Fruit fly (Drosophila melanogaster) whole organism, embryonic: ENCODE measurements around the gene CG46313.
A peak's percentile ranks its signal among the peaks of the same experiment; 100 is the strongest.

Experiments
- Atf3 ChIP-seq: fragments of 200-800 bp; sonication (Bioruptor generic); optimal IDR thresholded peaks from 3 replicates; lab custom pipeline; 2016; ENCODE audit warnings: missing biosample characterization, missing genetic modification characterization
- B-H2 ChIP-seq: fragments of 200-800 bp; sonication (Bioruptor generic); optimal IDR thresholded peaks from 2 replicates; lab custom pipeline; 2018; ENCODE audit warnings: missing biosample characterization, mild to moderate bottlenecking, missing genetic modification characterization
- CG10267 ChIP-seq: fragments of 200-800 bp; sonication (Bioruptor generic); optimal IDR thresholded peaks from 2 replicates; lab custom pipeline; 2018; ENCODE audit warnings: missing biosample characterization, mild to moderate bottlenecking, missing genetic modification characterization, moderate library complexity
- CG10959 ChIP-seq: fragments of 200-800 bp; sonication (Bioruptor generic); IDR thresholded peaks from 2 replicates; pipeline ENCODE4 v1.3.6; 2022; ENCODE audit warnings: missing biosample characterization, missing genetic modification characterization
- CG11093 ChIP-seq: fragments of 200-800 bp; sonication (Bioruptor generic); IDR thresholded peaks from 3 replicates; pipeline ENCODE4 v1.3.6; 2022; ENCODE audit warnings: missing biosample characterization, missing genetic modification characterization
- CG12391 ChIP-seq: fragments of 200-800 bp; sonication (Bioruptor generic); optimal IDR thresholded peaks from 3 replicates; lab custom pipeline; 2018; ENCODE audit warnings: missing biosample characterization, mild to moderate bottlenecking, missing genetic modification characterization, moderate library complexity
- CG15479 ChIP-seq: fragments of 200-800 bp; sonication (Bioruptor generic); optimal IDR thresholded peaks from 3 replicates; lab custom pipeline; 2019; ENCODE audit warnings: missing biosample characterization, mild to moderate bottlenecking, missing genetic modification characterization, moderate library complexity
- CG1792 ChIP-seq: fragments of 200-800 bp; sonication (Bioruptor generic); optimal IDR thresholded peaks from 2 replicates; lab custom pipeline; 2016; ENCODE audit warnings: missing biosample characterization, missing genetic modification characterization
- CG18011 ChIP-seq: fragments of 200-800 bp; sonication (Bioruptor generic); optimal IDR thresholded peaks from 2 replicates; lab custom pipeline; 2017; ENCODE audit warnings: missing biosample characterization, missing genetic modification characterization, mild to moderate bottlenecking, moderate library complexity, missing genotype
- CG18599 ChIP-seq: fragments of 200-800 bp; sonication (Bioruptor generic); optimal IDR thresholded peaks from 3 replicates; lab custom pipeline; 2017; ENCODE audit warnings: missing biosample characterization, missing genetic modification characterization, mild to moderate bottlenecking, moderate library complexity, missing genetic modification reagents
- CG33213 ChIP-seq: fragments of 200-800 bp; sonication (Bioruptor generic); optimal IDR thresholded peaks from 3 replicates; lab custom pipeline; 2016; ENCODE audit warnings: missing biosample characterization, missing genetic modification characterization
- CG3726 ChIP-seq: fragments of 200-800 bp; sonication (Bioruptor generic); IDR thresholded peaks from 3 replicates; pipeline ENCODE4, ENCODE4 v1.3.6; 2022; ENCODE audit warnings: missing biosample characterization, missing genetic modification characterization
- CG6175 ChIP-seq: fragments of 200-800 bp; sonication (Bioruptor generic); IDR thresholded peaks from 3 replicates; pipeline ENCODE4 v1.3.6; 2022; ENCODE audit warnings: missing biosample characterization, missing genetic modification characterization
- CG6654 ChIP-seq: fragments of 200-800 bp; sonication (Bioruptor generic); optimal IDR thresholded peaks from 2 replicates; lab custom pipeline; 2017; ENCODE audit warnings: missing biosample characterization, mild to moderate bottlenecking, missing genetic modification characterization
- CG8388 ChIP-seq: fragments of 200-800 bp; sonication (Bioruptor generic); optimal IDR thresholded peaks from 2 replicates; lab custom pipeline; 2019; ENCODE audit warnings: missing biosample characterization, mild to moderate bottlenecking, missing genetic modification characterization, moderate library complexity
- CrebB ChIP-seq: fragments of 200-800 bp; sonication (Bioruptor generic); optimal IDR thresholded peaks from 3 replicates; lab custom pipeline; 2018; ENCODE audit warnings: missing biosample characterization, mild to moderate bottlenecking, missing genetic modification characterization
- D ChIP-seq, 2 experiments: fragments of 200-800 bp in 1 of 2; fragments of >200 bp in 1 of 2; sonication (Bioruptor generic) in 1 of 2; optimal IDR thresholded peaks; 2 replicates in 1 of 2; 3 replicates in 1 of 2; lab custom pipeline; 2017; ENCODE audit warnings: mild to moderate bottlenecking in 1 of 2, missing biosample characterization in 1 of 2, missing genetic modification characterization in 1 of 2, missing genetic modification reagents in 1 of 2
- Dbx ChIP-seq: fragments of 200-800 bp; sonication (Bioruptor generic); IDR thresholded peaks from 3 replicates; pipeline ENCODE4 v1.3.6; 2022; ENCODE audit warnings: missing biosample characterization, missing genetic modification characterization
- Dip3 ChIP-seq: fragments of 200-800 bp; sonication (Bioruptor generic); optimal IDR thresholded peaks from 3 replicates; lab custom pipeline; 2016; ENCODE audit warnings: missing biosample characterization, missing genetic modification characterization
- Drgx ChIP-seq: fragments of 200-800 bp; sonication (Bioruptor generic); IDR thresholded peaks from 2 replicates; pipeline ENCODE4 v1.3.6; 2022; ENCODE audit warnings: missing biosample characterization, missing genetic modification characterization
- Fer1 ChIP-seq: fragments of 200-800 bp; sonication (Bioruptor generic); optimal IDR thresholded peaks from 2 replicates; lab custom pipeline; 2017; ENCODE audit warnings: missing biosample characterization, mild to moderate bottlenecking, missing genetic modification characterization
- Fer2 ChIP-seq: fragments of 200-800 bp; sonication (Bioruptor generic); optimal IDR thresholded peaks from 2 replicates; lab custom pipeline; 2018; ENCODE audit warnings: missing biosample characterization, mild to moderate bottlenecking, missing genetic modification characterization, moderate library complexity
- Fer3 ChIP-seq: fragments of 200-800 bp; sonication (Bioruptor generic); optimal IDR thresholded peaks from 2 replicates; lab custom pipeline; 2018; ENCODE audit warnings: missing biosample characterization, mild to moderate bottlenecking, missing genetic modification characterization, moderate library complexity
- GATAe ChIP-seq: fragments of 200-800 bp; sonication (Bioruptor generic); conservative IDR thresholded peaks from 2 replicates; pipeline ENCODE4 v1.3.6; 2022; ENCODE audit warnings: missing biosample characterization, missing genetic modification characterization
- Gug ChIP-seq: fragments of 200-800 bp; sonication (Bioruptor generic); IDR thresholded peaks from 4 replicates; pipeline ENCODE4 v1.3.6; 2022; ENCODE audit warnings: missing biosample characterization, missing genetic modification characterization
- HmgZ ChIP-seq: fragments of 200-800 bp; sonication (Bioruptor generic); optimal IDR thresholded peaks from 2 replicates; lab custom pipeline; 2018; ENCODE audit warnings: missing biosample characterization, mild to moderate bottlenecking, missing genetic modification characterization
- Jarid2 ChIP-seq: fragments of 200-800 bp; sonication (Bioruptor generic); optimal IDR thresholded peaks from 3 replicates; lab custom pipeline; 2017; ENCODE audit warnings: mild to moderate bottlenecking, missing biosample characterization, missing genetic modification reagents, missing genetic modification characterization
- Optix ChIP-seq: fragments of 200-800 bp; sonication (Bioruptor generic); IDR thresholded peaks from 3 replicates; pipeline ENCODE4 v1.3.6; 2022; ENCODE audit warnings: missing biosample characterization, missing genetic modification characterization
- Sry-β ChIP-seq: fragments of 200-800 bp; sonication (Bioruptor generic); optimal IDR thresholded peaks from 2 replicates; lab custom pipeline; 2018; ENCODE audit warnings: missing biosample characterization, mild to moderate bottlenecking, missing genetic modification characterization, moderate library complexity
- Ssrp ChIP-seq: fragments of 200-800 bp; sonication (Bioruptor generic); optimal IDR thresholded peaks from 2 replicates; lab custom pipeline; 2018; ENCODE audit warnings: missing biosample characterization, mild to moderate bottlenecking, missing genetic modification characterization, moderate library complexity
- Vsx1 ChIP-seq: fragments of 200-800 bp; sonication (Bioruptor generic); optimal IDR thresholded peaks from 2 replicates; lab custom pipeline; 2017; ENCODE audit warnings: missing biosample characterization, mild to moderate bottlenecking, missing genetic modification characterization, missing genetic modification reagents
- bsh ChIP-seq, 2 experiments: fragments of 200-800 bp; sonication (Bioruptor generic); optimal IDR thresholded peaks; 2 replicates each; lab custom pipeline; 2017 to 2018; ENCODE audit warnings: mild to moderate bottlenecking in 2 of 2, missing biosample characterization in 2 of 2, missing genetic modification characterization in 2 of 2, moderate library complexity in 1 of 2
- corto ChIP-seq: fragments of 200-800 bp; sonication (Bioruptor generic); optimal IDR thresholded peaks from 2 replicates; lab custom pipeline; 2016; ENCODE audit warnings: missing biosample characterization, mild to moderate bottlenecking, missing genetic modification characterization, moderate library complexity
- crc ChIP-seq: fragments of 200-800 bp; sonication (Bioruptor generic); optimal IDR thresholded peaks from 2 replicates; lab custom pipeline; 2016; ENCODE audit warnings: missing biosample characterization, missing genetic modification characterization
- croc ChIP-seq: fragments of 200-800 bp; sonication (Bioruptor generic); conservative IDR thresholded peaks from 3 replicates; pipeline ENCODE4 v1.3.6; 2022; ENCODE audit warnings: missing biosample characterization, missing genetic modification characterization
- cwo ChIP-seq: fragments of 200-800 bp; sonication (Bioruptor generic); optimal IDR thresholded peaks from 3 replicates; lab custom pipeline; 2017; ENCODE audit warnings: missing biosample characterization, missing genetic modification characterization, mild to moderate bottlenecking, moderate library complexity, missing genetic modification reagents
- en ChIP-seq: fragments of 200-800 bp; sonication (Bioruptor generic); optimal IDR thresholded peaks from 2 replicates; lab custom pipeline; 2016; ENCODE audit warnings: missing biosample characterization, missing genetic modification characterization
- fru ChIP-seq: fragments of >200 bp; optimal IDR thresholded peaks from 2 replicates; lab custom pipeline; 2017
- gsb ChIP-seq: fragments of 200-800 bp; sonication (Bioruptor generic); IDR thresholded peaks from 2 replicates; pipeline ENCODE4 v1.3.6; 2022; ENCODE audit warnings: missing biosample characterization, missing genetic modification characterization
- lab ChIP-seq: fragments of 200-800 bp; sonication (Bioruptor generic); optimal IDR thresholded peaks from 3 replicates; lab custom pipeline; 2017; ENCODE audit warnings: missing biosample characterization, missing genetic modification characterization, mild to moderate bottlenecking, moderate library complexity, missing genetic modification reagents
- pan ChIP-seq, 4 experiments: fragments of >200 bp in 3 of 4; fragments of 200-800 bp in 1 of 4; sonication (Bioruptor generic) in 1 of 4; optimal IDR thresholded peaks in 3 of 4; IDR thresholded peaks in 1 of 4; 2 replicates each; pipeline versions ENCODE4 v1.3.6 to Lab custom; 2017 to 2022; ENCODE audit warnings: missing biosample characterization in 2 of 4, missing genetic modification characterization in 2 of 4, mixed read lengths in 1 of 4
- pros ChIP-seq: fragments of 200-800 bp; sonication (Bioruptor generic); optimal IDR thresholded peaks from 3 replicates; lab custom pipeline; 2019; ENCODE audit warnings: missing biosample characterization, mild to moderate bottlenecking, missing genetic modification characterization, moderate library complexity
- psq ChIP-seq: fragments of 200-800 bp; sonication (Bioruptor generic); optimal IDR thresholded peaks from 2 replicates; lab custom pipeline; 2017; ENCODE audit warnings: missing biosample characterization, missing genetic modification characterization
- sima ChIP-seq: fragments of 200-800 bp; sonication (Bioruptor generic); optimal IDR thresholded peaks from 2 replicates; lab custom pipeline; 2016; ENCODE audit warnings: missing biosample characterization, missing genetic modification characterization
- ssp ChIP-seq: fragments of 200-800 bp; sonication (Bioruptor generic); IDR thresholded peaks from 2 replicates; pipeline ENCODE4 v1.3.6; 2022; ENCODE audit warnings: missing biosample characterization, missing genetic modification characterization
- stc ChIP-seq: fragments of 200-800 bp; sonication (Bioruptor generic); IDR thresholded peaks from 2 replicates; pipeline ENCODE4 v1.3.6; 2022; ENCODE audit warnings: missing biosample characterization, missing genetic modification characterization
- tup ChIP-seq: fragments of 200-800 bp; sonication (Bioruptor generic); optimal IDR thresholded peaks from 2 replicates; lab custom pipeline; 2016; ENCODE audit warnings: missing biosample characterization, mild to moderate bottlenecking, missing genetic modification characterization, moderate library complexity
- tx ChIP-seq: fragments of 200-800 bp; sonication (Bioruptor generic); optimal IDR thresholded peaks from 2 replicates; lab custom pipeline; 2016; ENCODE audit warnings: missing biosample characterization, missing genetic modification characterization
- usp ChIP-seq: fragments of >200 bp; optimal IDR thresholded peaks from 2 replicates; lab custom pipeline; 2017; ENCODE audit warnings: missing biosample characterization, missing genetic modification characterization
- z ChIP-seq: fragments of 200-800 bp; sonication (Bioruptor generic); IDR thresholded peaks from 3 replicates; pipeline ENCODE4 v1.3.6; 2022; ENCODE audit warnings: missing biosample characterization, missing genetic modification characterization

Gene CG46313

dm6 chr3R:26966794-26967323 is 11.5 kb upstream of the CG46313 start, which contains the start of gene CG5521 (continued):
- TF ChIP-seq usp (no peak), CG6175 (GFP tag; lab: Robert Waterston, UW) (no peak), CG8388 (GFP tag; lab: Kevin White, UChicago) (no peak), Dbx (GFP tag; lab: Robert Waterston, UW) (no peak), sima (GFP tag; lab: Kevin White, UChicago) (no peak), CG12391 (tag; lab: Kevin White, UChicago) (no peak), Sry-β (GFP tag; lab: Kevin White, UChicago) (peak; percentile 91), croc (GFP tag; lab: Robert Waterston, UW) (no peak), Vsx1 (GFP tag; lab: Kevin White, UChicago) (no peak), Drgx (GFP tag; lab: Robert Waterston, UW) (no peak), B-H2 (GFP tag; lab: Kevin White, UChicago) (no peak), HmgZ (peak; percentile 7), CG18011 (GFP tag; lab: Kevin White, UChicago) (no peak), CG10267 (tag; lab: Kevin White, UChicago) (peak; percentile 2), GATAe (no peak), Ssrp (tag; lab: Kevin White, UChicago) (no peak), CG11093 (GFP tag; lab: Robert Waterston, UW) (no peak), gsb (no peak), Atf3 (no peak), Optix (no peak), crc (GFP tag; lab: Kevin White, UChicago) (no peak), CG15479 (no peak), psq (GFP tag; lab: Kevin White, UChicago) (no peak), Dip3 (GFP tag; lab: Kevin White, UChicago) (no peak), Fer1 (GFP tag; lab: Kevin White, UChicago) (no peak), en (no peak), CG1792 (GFP tag; lab: Kevin White, UChicago) (no peak), CG10959 (GFP tag; lab: Robert Waterston, UW) (no peak), bsh (GFP tag; optimal IDR thresholded peaks at IDR 0.05; lab: Kevin White, UChicago) (no peak), tx (GFP tag; lab: Kevin White, UChicago) (no peak), Gug (GFP tag; lab: Robert Waterston, UW) (no peak), pan (optimal IDR thresholded peaks at IDR 0.05; lab: Kevin White, UChicago) (no peak), pan (GFP tag; optimal IDR thresholded peaks at IDR 0.05 in 1 of 2, IDR thresholded peaks at IDR 0.05 in 1 of 2) (no peak), CG18599 (GFP tag; lab: Kevin White, UChicago) (no peak), CG33213 (GFP tag; lab: Kevin White, UChicago) (no peak), CG6654 (GFP tag; lab: Kevin White, UChicago) (no peak), CG3726 (GFP tag; lab: Robert Waterston, UW) (no peak), tup (GFP tag; lab: Kevin White, UChicago) (no peak), CrebB (no peak), fru (lab: Kevin White, UChicago) (no peak), Jarid2 (GFP tag; lab: Kevin White, UChicago) (no peak), lab (GFP tag; lab: Kevin White, UChicago) (peak; percentile 7), pros (GFP tag; lab: Kevin White, UChicago) (no peak), ssp (no peak), Fer2 (no peak), stc (GFP tag; lab: Robert Waterston, UW) (no peak), D (optimal IDR thresholded peaks at IDR 0.05; lab: Kevin White, UChicago) (no peak), D (GFP tag; optimal IDR thresholded peaks at IDR 0.05; lab: Kevin White, UChicago) (no peak), Fer3 (no peak), corto (GFP tag; lab: Kevin White, UChicago) (no peak), z (GFP tag; lab: Robert Waterston, UW) (no peak), cwo (no peak)
